Fruit fly (Drosophila melanogaster): ENCODE data around the gene Spag1.

Gene Spag1

dm6 chr3R:26955527-26955926 lies 7.9 kb downstream of the Spag1 start (continued):
- no peak for TF ChIP-seq pros (GFP tag; optimal IDR thresholded peaks at IDR 0.05)

dm6 chr3R:26956376-26957062 lies 8.9 kb downstream of the Spag1 start:
- no peak for TF ChIP-seq kay (GFP tag; optimal IDR thresholded peaks at IDR 0.05)
- no peak for TF ChIP-seq Fer3 (tag; optimal IDR thresholded peaks at IDR 0.05)
- TF ChIP-seq CG12769 (tag; optimal IDR thresholded peaks at IDR 0.05), result no peak
- no peak for TF ChIP-seq Fer2 (tag; optimal IDR thresholded peaks at IDR 0.05)
- no peak for TF ChIP-seq psq (GFP tag; optimal IDR thresholded peaks at IDR 0.05)
- TF ChIP-seq CG7928 (GFP tag; optimal IDR thresholded peaks at IDR 0.05), result no peak
- no peak for TF ChIP-seq fd102C (GFP tag; optimal IDR thresholded peaks at IDR 0.05)
- no peak for TF ChIP-seq CG16779 (GFP tag; IDR thresholded peaks at IDR 0.05)
- no peak for TF ChIP-seq Atf-2 (GFP tag; optimal IDR thresholded peaks at IDR 0.05)
- TF ChIP-seq Myb (GFP tag; optimal IDR thresholded peaks at IDR 0.05), result no peak
- no peak for TF ChIP-seq Max (GFP tag; optimal IDR thresholded peaks at IDR 0.05)
- no peak for TF ChIP-seq unc-4 (GFP tag; IDR thresholded peaks at IDR 0.05; ENCODE audit: partially characterized antibody)
- TF ChIP-seq C15 (GFP tag; IDR thresholded peaks at IDR 0.05), result no peak
- TF ChIP-seq bsh (GFP tag; optimal IDR thresholded peaks at IDR 0.05), result no peak
- no peak for TF ChIP-seq ERR (GFP tag; optimal IDR thresholded peaks at IDR 0.05)
- TF ChIP-seq CG7839 (tag; optimal IDR thresholded peaks at IDR 0.05), result no peak
- TF ChIP-seq Oli (tag; optimal IDR thresholded peaks at IDR 0.05), result no peak
- TF ChIP-seq H15 (GFP tag; IDR thresholded peaks at IDR 0.05), result no peak
- TF ChIP-seq CG8290 (GFP tag; optimal IDR thresholded peaks at IDR 0.05), result no peak
- peak in 1 of 2 experiments; percentile 24 for TF ChIP-seq CG8290 (tag; optimal IDR thresholded peaks at IDR 0.05)
- no peak for TF ChIP-seq PHDP (tag; optimal IDR thresholded peaks at IDR 0.05)
- TF ChIP-seq CG9727 (GFP tag; optimal IDR thresholded peaks at IDR 0.05), result no peak
- no peak for TF ChIP-seq crol (GFP tag; IDR thresholded peaks at IDR 0.05)
- no peak for TF ChIP-seq grn (GFP tag; optimal IDR thresholded peaks at IDR 0.05)
- no peak for TF ChIP-seq gem (tag; optimal IDR thresholded peaks at IDR 0.05)
- no peak for TF ChIP-seq CG13894 (tag; optimal IDR thresholded peaks at IDR 0.05)
- no peak for TF ChIP-seq D19A (tag; optimal IDR thresholded peaks at IDR 0.05)
- no peak for TF ChIP-seq tna (GFP tag; IDR thresholded peaks at IDR 0.05; ENCODE audit: partially characterized antibody)
- TF ChIP-seq gcm (GFP tag; optimal IDR thresholded peaks at IDR 0.05), result no peak
- TF ChIP-seq zfh2 (GFP tag; optimal IDR thresholded peaks at IDR 0.05), result no peak
- TF ChIP-seq wek (GFP tag; optimal IDR thresholded peaks at IDR 0.05), result peak; percentile 9
- no peak for TF ChIP-seq oc (tag; optimal IDR thresholded peaks at IDR 0.05)
- no peak for TF ChIP-seq knrl (GFP tag; IDR thresholded peaks at IDR 0.05; ENCODE audit: partially characterized antibody)
- TF ChIP-seq CG4617 (GFP tag; optimal IDR thresholded peaks at IDR 0.05; ENCODE audit: borderline replicate concordance), result no peak
- no peak for TF ChIP-seq ken (GFP tag; IDR thresholded peaks at IDR 0.05)
- TF ChIP-seq Poxn (GFP tag; IDR thresholded peaks at IDR 0.05), result no peak
- TF ChIP-seq CG1529 (GFP tag; optimal IDR thresholded peaks at IDR 0.05), result no peak
- TF ChIP-seq exex (tag; optimal IDR thresholded peaks at IDR 0.05), result no peak
- no peak for TF ChIP-seq CG11093 (GFP tag; IDR thresholded peaks at IDR 0.05)
- no peak for TF ChIP-seq CG3065 (GFP tag; optimal IDR thresholded peaks at IDR 0.05)
- TF ChIP-seq onecut (GFP tag; IDR thresholded peaks at IDR 0.05), result no peak; the same call in 1 of the 2 replicates
- no peak for TF ChIP-seq CG8924 (tag; optimal IDR thresholded peaks at IDR 0.05)
- no peak for TF ChIP-seq CG17829 (tag; optimal IDR thresholded peaks at IDR 0.05)
- peak; percentile 67 for TF ChIP-seq CG18476 (GFP tag; optimal IDR thresholded peaks at IDR 0.05)
- TF ChIP-seq Hand (GFP tag; optimal IDR thresholded peaks at IDR 0.05), result no peak
- no peak for TF ChIP-seq sd (tag; optimal IDR thresholded peaks at IDR 0.05)
- TF ChIP-seq CG11398 (GFP tag; optimal IDR thresholded peaks at IDR 0.05), result no peak
